Fruit fly (Drosophila melanogaster): Measurements from ENCODE around the gene CG4911.
A peak's percentile ranks its signal among the peaks of the same experiment; 100 is the strongest.

CG4911 gene

dm6 chr3L:9072062-9072730, 335 bp downstream of the CG4911 start (continued):
- no peak for TF ChIP-seq CG4854 (GFP tag; optimal IDR thresholded peaks at IDR 0.05)
- TF ChIP-seq CG11093 (GFP tag; IDR thresholded peaks at IDR 0.05), result no peak
- no peak for TF ChIP-seq Ets97D (GFP tag; optimal IDR thresholded peaks at IDR 0.05)
- TF ChIP-seq eve (GFP tag; optimal IDR thresholded peaks at IDR 0.05), result peak in 1 of 2 experiments; percentile 51
- no peak for TF ChIP-seq CG18262 (tag; optimal IDR thresholded peaks at IDR 0.05)
- TF ChIP-seq tna (GFP tag; IDR thresholded peaks at IDR 0.05; ENCODE audit: partially characterized antibody), result no peak
- peak; percentile 71 for TF ChIP-seq D (optimal IDR thresholded peaks at IDR 0.05)
- TF ChIP-seq D (GFP tag; optimal IDR thresholded peaks at IDR 0.05), result no peak
- TF ChIP-seq row (GFP tag; IDR thresholded peaks at IDR 0.05), result no peak
- peak; percentile 29; the same call in 1 of the 2 replicates for TF ChIP-seq MBD-R2 (GFP tag; IDR thresholded peaks at IDR 0.05)
- TF ChIP-seq CG12299 (tag; optimal IDR thresholded peaks at IDR 0.05), result no peak
- no peak for TF ChIP-seq CG18011 (GFP tag; optimal IDR thresholded peaks at IDR 0.05)
- peak; percentile 47 for TF ChIP-seq Med (GFP tag)
- no peak for TF ChIP-seq Lim3 (GFP tag; IDR thresholded peaks at IDR 0.05)
- TF ChIP-seq cad (GFP tag; optimal IDR thresholded peaks at IDR 0.05), result no peak
- no peak for TF ChIP-seq Doc2 (GFP tag; IDR thresholded peaks at IDR 0.05)
- TF ChIP-seq Elba2 (GFP tag; optimal IDR thresholded peaks at IDR 0.05), result peak; percentile 18
- TF ChIP-seq Ptx1 (GFP tag; IDR thresholded peaks at IDR 0.05), result no peak
- peak; percentile 7 for TF ChIP-seq nom (GFP tag; optimal IDR thresholded peaks at IDR 0.05)
- no peak for TF ChIP-seq CG10462 (GFP tag; optimal IDR thresholded peaks at IDR 0.05)
- TF ChIP-seq Ssrp (tag; optimal IDR thresholded peaks at IDR 0.05), result no peak
- no peak for TF ChIP-seq CG2889 (GFP tag; IDR thresholded peaks at IDR 0.05)
- TF ChIP-seq CG14965 (GFP tag; optimal IDR thresholded peaks at IDR 0.05; ENCODE audit: borderline replicate concordance), result no peak
- no peak for TF ChIP-seq CG13894 (tag; optimal IDR thresholded peaks at IDR 0.05)
- TF ChIP-seq CG15011 (GFP tag; optimal IDR thresholded peaks at IDR 0.05), result no peak
- no peak for TF ChIP-seq lilli (GFP tag; optimal IDR thresholded peaks at IDR 0.05)
- TF ChIP-seq Sox102F (GFP tag; optimal IDR thresholded peaks at IDR 0.05), result no peak
- TF ChIP-seq CG3847 (GFP tag; IDR thresholded peaks at IDR 0.05), result no peak
- TF ChIP-seq hb (GFP tag; IDR thresholded peaks at IDR 0.05; ENCODE audit: partially characterized antibody), result no peak
- no peak for TF ChIP-seq CG6654 (GFP tag; optimal IDR thresholded peaks at IDR 0.05)
- TF ChIP-seq CG10565 (GFP tag; optimal IDR thresholded peaks at IDR 0.05), result no peak
- TF ChIP-seq Blimp-1 (GFP tag; optimal IDR thresholded peaks at IDR 0.05), result peak; percentile 20
- no peak for TF ChIP-seq tx (GFP tag; optimal IDR thresholded peaks at IDR 0.05)
- TF ChIP-seq CG33213 (GFP tag; optimal IDR thresholded peaks at IDR 0.05), result no peak
- 0 out of 3 replicates have a peak, but pooled peaks have one; percentile 11 for TF ChIP-seq CG34224 (GFP tag; IDR thresholded peaks at IDR 0.05; ENCODE audit: partially characterized antibody)
- no peak for TF ChIP-seq prd (optimal IDR thresholded peaks at IDR 0.05)
- TF ChIP-seq prd (GFP tag; IDR thresholded peaks at IDR 0.05), result no peak
- TF ChIP-seq CTCF (GFP tag; optimal IDR thresholded peaks at IDR 0.05), result no peak
- no peak for TF ChIP-seq CG17186 (GFP tag; optimal IDR thresholded peaks at IDR 0.05)
- TF ChIP-seq ranshi (GFP tag; IDR thresholded peaks at IDR 0.05), result no peak
- TF ChIP-seq tll (GFP tag; optimal IDR thresholded peaks at IDR 0.05), result no peak
- no peak for TF ChIP-seq sob (GFP tag; IDR thresholded peaks at IDR 0.05)
- TF ChIP-seq tio (GFP tag; optimal IDR thresholded peaks at IDR 0.05), result no peak
- TF ChIP-seq unc-4 (GFP tag; IDR thresholded peaks at IDR 0.05; ENCODE audit: partially characterized antibody), result no peak
- peak; percentile 85; the same call in 1 of the 4 replicates for TF ChIP-seq chinmo (GFP tag; IDR thresholded peaks at IDR 0.05; ENCODE audit: partially characterized antibody)
- TF ChIP-seq nerfin-1 (tag; optimal IDR thresholded peaks at IDR 0.05), result no peak
- TF ChIP-seq MESR4 (GFP tag; optimal IDR thresholded peaks at IDR 0.05), result peak; percentile 88
- TF ChIP-seq CG8089 (GFP tag; optimal IDR thresholded peaks at IDR 0.05), result no peak
- peak; percentile 71 for TF ChIP-seq wek (GFP tag; optimal IDR thresholded peaks at IDR 0.05)
- TF ChIP-seq CG13624 (GFP tag; optimal IDR thresholded peaks at IDR 0.05), result no peak
